Fruit fly (Drosophila melanogaster): ENCODE measurements around the gene CG3847.

DNA sequence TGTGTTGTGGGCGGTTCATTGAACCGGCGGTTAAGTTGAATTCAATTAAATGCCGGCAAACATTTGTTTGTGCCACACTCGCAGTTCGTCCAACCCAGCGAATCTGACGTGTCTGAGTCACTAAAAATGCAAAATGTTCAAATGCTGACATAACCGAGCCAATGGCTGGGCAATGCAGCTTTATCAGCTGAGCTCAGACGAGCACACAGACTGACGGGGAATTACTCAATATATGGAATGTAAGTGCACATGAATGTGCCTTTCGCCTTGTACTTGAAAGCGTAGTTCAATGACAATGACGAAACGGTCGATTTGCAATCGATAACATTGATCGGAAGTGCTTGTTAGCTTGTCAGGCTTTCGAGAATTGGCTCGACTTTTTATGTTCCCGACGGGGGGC is 11.3 kb downstream of the CG3847 start:
- TF ChIP-seq Sry-δ (GFP tag; optimal IDR thresholded peaks at IDR 0.05) = no peak
- TF ChIP-seq MESR4 (GFP tag; optimal IDR thresholded peaks at IDR 0.05) = no peak
- TF ChIP-seq CG10267 (tag; optimal IDR thresholded peaks at IDR 0.05) = no peak
- no peak for TF ChIP-seq NC2α (GFP tag; optimal IDR thresholded peaks at IDR 0.05)
- TF ChIP-seq Hey (tag; optimal IDR thresholded peaks at IDR 0.05) = no peak
- TF ChIP-seq caup (GFP tag; optimal IDR thresholded peaks at IDR 0.05; ENCODE audit: severe bottlenecking) = no peak
- TF ChIP-seq CG1024 (GFP tag; IDR thresholded peaks at IDR 0.05) = no peak
- no peak for TF ChIP-seq seq (GFP tag; IDR thresholded peaks at IDR 0.05)
